Fruit fly (Drosophila melanogaster): ENCODE results near the gene Pdp.

The Pdp gene

dm6 chrX:7707350-7708241 lies 26.9 kb downstream of the Pdp start:
- TF ChIP-seq NK7.1 (GFP tag; optimal IDR thresholded peaks at IDR 0.05) (no peak), row (GFP tag; IDR thresholded peaks at IDR 0.05) (peak; percentile 16), Xrp1 (GFP tag; IDR thresholded peaks at IDR 0.05) (0 out of 2 replicates have a peak, but pooled peaks have one; percentile 5), Sox102F (GFP tag; optimal IDR thresholded peaks at IDR 0.05) (no peak), Hr39 (optimal IDR thresholded peaks at IDR 0.05) (no peak), CG3163 (GFP tag; optimal IDR thresholded peaks at IDR 0.05) (peak; percentile 7), schlank (tag; optimal IDR thresholded peaks at IDR 0.05) (peak; percentile 8), dmrt99B (tag; optimal IDR thresholded peaks at IDR 0.05) (no peak), ewg (GFP tag; optimal IDR thresholded peaks at IDR 0.05) (no peak), Six4 (GFP tag; optimal IDR thresholded peaks at IDR 0.05) (no peak), CG12155 (GFP tag; optimal IDR thresholded peaks at IDR 0.05) (no peak), bigmax (GFP tag; optimal IDR thresholded peaks at IDR 0.05) (peak; percentile 91), Drgx (GFP tag; IDR thresholded peaks at IDR 0.05) (0 out of 2 replicates have a peak, but pooled peaks have one; percentile 12), shn (GFP tag; optimal IDR thresholded peaks at IDR 0.05) (no peak), pzg (GFP tag; optimal IDR thresholded peaks at IDR 0.05) (no peak), cwo (GFP tag; optimal IDR thresholded peaks at IDR 0.05) (peak; percentile 44), gsb-n (tag; optimal IDR thresholded peaks at IDR 0.05) (peak; percentile 10), CG4360 (GFP tag; IDR thresholded peaks at IDR 0.05) (peak; percentile 31; the same call in 1 of the 2 replicates), Dll (GFP tag; IDR thresholded peaks at IDR 0.05; ENCODE audit: partially characterized antibody) (no peak), wek (GFP tag; optimal IDR thresholded peaks at IDR 0.05) (no peak), CG15479 (GFP tag; optimal IDR thresholded peaks at IDR 0.05) (no peak), CG15696 (tag; optimal IDR thresholded peaks at IDR 0.05) (peak; percentile 32), Fer3 (tag; optimal IDR thresholded peaks at IDR 0.05) (peak; percentile 13), sens (GFP tag) (peak; percentile 68), Gsc (GFP tag; IDR thresholded peaks at IDR 0.05) (no peak), CG4707 (GFP tag; optimal IDR thresholded peaks at IDR 0.05) (peak; percentile 13), lmd (GFP tag; IDR thresholded peaks at IDR 0.05) (no peak), insv (GFP tag; optimal IDR thresholded peaks at IDR 0.05) (no peak), dmrt11E (tag; optimal IDR thresholded peaks at IDR 0.05) (peak; percentile 1), Adf1 (GFP tag; IDR thresholded peaks at IDR 0.05) (no peak), D19A (tag; optimal IDR thresholded peaks at IDR 0.05) (peak; percentile 84), Vsx1 (GFP tag; optimal IDR thresholded peaks at IDR 0.05) (peak; percentile 8), D19B (GFP tag; optimal IDR thresholded peaks at IDR 0.05) (peak; percentile 96), CG7357 (GFP tag; IDR thresholded peaks at IDR 0.05) (no peak), bowl (GFP tag; IDR thresholded peaks at IDR 0.05) (no peak), CG6654 (GFP tag; optimal IDR thresholded peaks at IDR 0.05) (no peak), Kr (GFP tag; optimal IDR thresholded peaks at IDR 0.05) (no peak), disco-r (GFP tag; optimal IDR thresholded peaks at IDR 0.05) (no peak), CG32767 (GFP tag; IDR thresholded peaks at IDR 0.05) (no peak), eve (GFP tag; optimal IDR thresholded peaks at IDR 0.05) (peak in 1 of 2 experiments; percentile 54), ash1 (GFP tag; optimal IDR thresholded peaks at IDR 0.05) (peak; percentile 14), CG1603 (tag; optimal IDR thresholded peaks at IDR 0.05) (peak; percentile 44), nerfin-1 (tag; optimal IDR thresholded peaks at IDR 0.05) (no peak), CG14710 (tag; optimal IDR thresholded peaks at IDR 0.05) (no peak), otp (GFP tag; IDR thresholded peaks at IDR 0.05) (no peak), CG8290 (GFP tag; optimal IDR thresholded peaks at IDR 0.05) (no peak), CG8290 (tag; optimal IDR thresholded peaks at IDR 0.05) (peak in 1 of 2 experiments; percentile 6), CG3407 (GFP tag; optimal IDR thresholded peaks at IDR 0.05) (peak; percentile 10), ATbp (GFP tag; optimal IDR thresholded peaks at IDR 0.05) (peak; percentile 49)
